Worm (Caenorhabditis elegans): Measurements from ENCODE around the gene chat-1.

The chat-1 gene

DNA sequence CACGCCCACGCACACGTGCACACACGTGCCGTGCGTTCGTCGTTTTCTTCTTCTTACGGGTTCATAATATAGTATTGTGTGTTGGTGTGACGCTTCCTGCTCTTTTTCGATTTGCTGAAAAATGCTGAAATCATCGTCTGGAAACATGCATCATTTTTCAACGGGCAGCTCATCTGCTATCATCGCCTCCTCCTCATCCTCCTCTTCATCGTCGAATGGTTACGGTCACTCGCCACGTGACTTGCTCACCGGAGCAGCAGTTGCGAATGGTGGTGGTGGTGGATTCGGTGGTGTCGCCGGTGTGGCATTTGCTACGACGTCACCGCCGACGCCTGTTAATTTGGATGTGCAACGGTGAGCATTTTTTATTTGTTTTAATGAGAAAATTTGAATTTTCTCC, 38.4 kb upstream of the chat-1 start:
- no peak for TF ChIP-seq klf-2 (GFP tag; conservative IDR thresholded peaks at IDR 0.05)
- no peak for TF ChIP-seq flt-1 (GFP tag; IDR thresholded peaks at IDR 0.05)
- no peak for TF ChIP-seq ztf-29 (GFP tag; IDR thresholded peaks at IDR 0.05)
- no peak for TF ChIP-seq tab-1 (GFP tag; IDR thresholded peaks at IDR 0.05)
- no peak for TF ChIP-seq T22C8.4 (GFP tag; IDR thresholded peaks at IDR 0.05)
- TF ChIP-seq ztf-23 (GFP tag; IDR thresholded peaks at IDR 0.05) = no peak
- TF ChIP-seq cog-1 (tag; optimal IDR thresholded peaks at IDR 0.05) = no peak
- no peak for TF ChIP-seq med-1 (GFP tag; optimal IDR thresholded peaks at IDR 0.05; ENCODE audit: insufficient read depth)
- TF ChIP-seq ref-1 (GFP tag; conservative IDR thresholded peaks at IDR 0.05) = no peak

DNA sequence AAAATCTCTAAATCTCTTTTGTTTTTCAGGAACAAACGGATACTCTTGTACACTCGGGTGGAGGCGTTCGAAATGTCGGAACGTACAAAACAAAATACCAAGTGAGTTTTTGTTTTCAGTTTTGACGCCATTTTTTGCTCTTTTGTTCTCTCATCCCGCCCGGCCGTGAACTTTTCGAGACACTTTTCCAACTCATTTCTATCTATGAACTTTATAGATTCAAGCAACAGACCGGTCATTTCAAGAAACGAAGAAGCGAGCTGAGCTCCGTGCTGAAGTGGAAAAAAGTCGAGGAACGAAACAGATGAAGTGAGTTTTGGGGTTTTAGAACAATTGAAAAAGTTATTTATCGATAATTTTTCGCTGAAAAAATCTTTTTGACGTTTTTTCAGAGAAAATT, 36.6 kb upstream of the chat-1 start:
- TF ChIP-seq med-1 (GFP tag; optimal IDR thresholded peaks at IDR 0.05; ENCODE audit: insufficient read depth) = no peak

DNA sequence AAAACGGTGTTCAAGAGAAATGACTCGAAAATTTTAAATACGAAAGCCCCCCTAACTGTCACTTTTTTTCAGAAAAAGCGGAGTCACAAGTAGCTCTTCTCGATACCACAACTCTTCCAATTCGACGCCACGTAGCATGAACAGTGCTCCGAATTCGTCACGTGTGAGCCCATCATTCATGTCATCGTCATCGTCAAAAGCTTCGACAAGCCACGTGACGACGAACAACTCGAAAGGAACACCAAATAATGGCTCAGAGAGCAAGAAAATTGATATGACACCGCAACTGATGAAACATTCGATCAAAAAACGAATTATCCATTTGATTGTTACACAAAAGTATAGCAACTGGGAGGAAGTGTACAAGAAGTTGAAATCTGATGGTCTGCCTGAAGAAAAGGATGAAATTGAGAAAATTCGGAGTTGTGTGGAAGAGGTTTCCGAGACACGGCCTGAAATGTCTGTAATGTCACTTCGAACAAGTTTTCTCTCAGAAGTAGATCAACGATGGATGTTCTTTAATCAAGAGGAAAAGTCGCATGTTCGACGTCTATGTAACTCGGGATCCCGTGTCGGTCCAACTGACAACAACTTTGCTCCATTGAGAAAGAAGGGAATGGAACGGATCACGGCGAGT, 35.7 kb upstream of the chat-1 start:
- TF ChIP-seq cog-1 (tag; optimal IDR thresholded peaks at IDR 0.05) (no peak), klf-2 (GFP tag; conservative IDR thresholded peaks at IDR 0.05) (no peak), med-1 (GFP tag; optimal IDR thresholded peaks at IDR 0.05; ENCODE audit: insufficient read depth) (no peak), flt-1 (GFP tag; IDR thresholded peaks at IDR 0.05) (no peak), ref-1 (GFP tag; conservative IDR thresholded peaks at IDR 0.05) (no peak), ztf-23 (GFP tag; IDR thresholded peaks at IDR 0.05) (no peak), tab-1 (GFP tag; IDR thresholded peaks at IDR 0.05) (no peak)

DNA sequence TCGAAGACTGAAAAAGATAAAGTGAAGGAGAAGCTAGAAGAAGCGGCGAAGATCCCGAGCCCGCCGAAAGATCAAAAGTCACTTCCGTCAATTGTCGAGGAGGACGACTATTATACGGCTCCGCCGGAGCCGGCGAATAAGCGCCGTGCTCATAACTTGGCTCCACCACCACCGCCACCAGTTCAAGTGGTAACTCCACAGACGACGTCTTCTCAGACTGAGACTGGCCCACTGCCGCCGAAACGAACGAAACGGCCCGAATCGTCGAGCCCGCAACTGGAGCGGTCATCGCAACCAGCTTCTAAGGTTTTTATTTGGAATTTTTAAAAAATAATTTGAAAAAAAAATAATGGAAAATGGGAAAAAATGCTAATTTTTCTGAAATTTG, 35.2 kb upstream of the chat-1 start:
- TF ChIP-seq ztf-23 (GFP tag; IDR thresholded peaks at IDR 0.05) (no peak), cog-1 (tag; optimal IDR thresholded peaks at IDR 0.05) (no peak), klf-2 (GFP tag; conservative IDR thresholded peaks at IDR 0.05) (no peak), flt-1 (GFP tag; IDR thresholded peaks at IDR 0.05) (no peak), ztf-29 (GFP tag; IDR thresholded peaks at IDR 0.05) (no peak), ref-1 (GFP tag; conservative IDR thresholded peaks at IDR 0.05) (no peak), tab-1 (GFP tag; IDR thresholded peaks at IDR 0.05) (no peak), T22C8.4 (GFP tag; IDR thresholded peaks at IDR 0.05) (no peak), med-1 (GFP tag; optimal IDR thresholded peaks at IDR 0.05; ENCODE audit: insufficient read depth) (no peak)

DNA sequence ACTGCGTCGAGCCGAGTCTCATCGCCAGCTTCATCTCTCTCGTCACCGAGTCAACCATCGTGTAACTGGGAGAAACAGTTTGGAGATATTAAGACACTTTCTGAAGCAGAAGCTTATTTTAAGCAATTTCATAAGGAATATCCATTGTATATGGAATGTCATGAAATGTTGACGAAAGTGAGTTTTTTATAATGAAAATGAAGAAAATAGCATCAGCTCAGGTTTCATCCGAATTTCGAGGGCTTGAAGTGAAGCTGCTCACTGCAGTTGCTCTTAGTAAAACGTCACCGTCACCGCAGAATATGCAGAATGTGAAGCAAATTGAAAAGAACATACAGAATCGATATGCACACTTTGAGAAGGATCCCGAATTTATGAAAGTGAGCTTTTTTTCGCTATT, 34.0 kb upstream of the chat-1 start:
- no peak for TF ChIP-seq med-1 (GFP tag; optimal IDR thresholded peaks at IDR 0.05; ENCODE audit: insufficient read depth)
- no peak for TF ChIP-seq flt-1 (GFP tag; IDR thresholded peaks at IDR 0.05)
- TF ChIP-seq cog-1 (tag; optimal IDR thresholded peaks at IDR 0.05) = no peak
- no peak for TF ChIP-seq klf-2 (GFP tag; conservative IDR thresholded peaks at IDR 0.05)
- no peak for TF ChIP-seq tab-1 (GFP tag; IDR thresholded peaks at IDR 0.05)
- no peak for TF ChIP-seq ref-1 (GFP tag; conservative IDR thresholded peaks at IDR 0.05)
- TF ChIP-seq ztf-23 (GFP tag; IDR thresholded peaks at IDR 0.05) = no peak
- no peak for TF ChIP-seq ztf-29 (GFP tag; IDR thresholded peaks at IDR 0.05)
- no peak for TF ChIP-seq T22C8.4 (GFP tag; IDR thresholded peaks at IDR 0.05)

DNA sequence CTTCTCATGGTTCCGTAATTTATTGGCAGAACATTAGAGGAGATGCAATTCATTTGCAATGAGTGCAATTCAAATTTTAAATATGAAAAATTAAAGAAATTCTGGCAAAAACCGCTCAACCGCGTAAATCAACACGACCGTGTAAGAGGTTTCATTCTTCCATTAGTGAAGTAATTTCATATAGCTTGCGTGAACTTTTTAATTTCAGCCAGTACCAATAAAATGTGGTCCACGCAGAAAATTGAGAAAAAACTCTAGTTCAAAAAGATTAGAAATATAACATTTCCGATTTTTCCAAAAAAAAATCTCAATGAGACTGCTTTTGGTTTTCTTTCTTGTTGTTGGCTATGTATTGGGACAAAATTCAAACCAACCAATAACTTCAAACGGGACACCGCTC, 25.1 kb upstream of the chat-1 start, which contains the start of gene clec-175:
Gene clec-175 (plus strand): TSS at position 301 of the 400 bp plus-strand sequence.
- TF ChIP-seq ztf-29 (GFP tag; IDR thresholded peaks at IDR 0.05) = no peak
- TF ChIP-seq T22C8.4 (GFP tag; IDR thresholded peaks at IDR 0.05) = no peak
- no peak for TF ChIP-seq cog-1 (tag; optimal IDR thresholded peaks at IDR 0.05)
- no peak for TF ChIP-seq med-1 (GFP tag; optimal IDR thresholded peaks at IDR 0.05; ENCODE audit: insufficient read depth)
- TF ChIP-seq ref-1 (GFP tag; conservative IDR thresholded peaks at IDR 0.05) = no peak
- no peak for TF ChIP-seq klf-2 (GFP tag; conservative IDR thresholded peaks at IDR 0.05)
- TF ChIP-seq flt-1 (GFP tag; IDR thresholded peaks at IDR 0.05) = no peak
- TF ChIP-seq ztf-23 (GFP tag; IDR thresholded peaks at IDR 0.05) = no peak
- no peak for TF ChIP-seq tab-1 (GFP tag; IDR thresholded peaks at IDR 0.05)

DNA sequence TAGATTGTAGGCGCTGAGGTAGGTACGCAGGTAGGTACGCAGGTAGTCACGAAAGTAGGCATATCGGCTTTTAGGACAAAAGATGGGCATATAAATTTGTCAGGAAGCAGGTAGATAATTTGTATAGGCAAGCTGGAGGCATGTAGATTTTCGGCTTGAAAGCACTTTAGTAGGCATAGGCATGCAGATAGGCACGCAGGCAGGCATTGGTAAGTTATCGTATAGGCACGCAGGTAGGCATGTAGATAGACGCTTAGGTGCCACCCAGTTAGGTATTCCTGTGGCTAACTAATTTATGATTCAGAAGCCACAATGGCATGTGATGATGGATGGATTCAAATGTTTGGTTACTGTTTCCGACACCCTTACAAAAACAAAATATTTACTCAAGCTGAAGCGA, 24.1 kb upstream of the chat-1 start:
- TF ChIP-seq T22C8.4 (GFP tag; IDR thresholded peaks at IDR 0.05) = no peak
- TF ChIP-seq klf-2 (GFP tag; conservative IDR thresholded peaks at IDR 0.05) = no peak
- TF ChIP-seq ref-1 (GFP tag; conservative IDR thresholded peaks at IDR 0.05) = no peak
- no peak for TF ChIP-seq cog-1 (tag; optimal IDR thresholded peaks at IDR 0.05)
- no peak for TF ChIP-seq tab-1 (GFP tag; IDR thresholded peaks at IDR 0.05)
- no peak for TF ChIP-seq ztf-29 (GFP tag; IDR thresholded peaks at IDR 0.05)
- TF ChIP-seq ztf-23 (GFP tag; IDR thresholded peaks at IDR 0.05) = no peak
- no peak for TF ChIP-seq med-1 (GFP tag; optimal IDR thresholded peaks at IDR 0.05; ENCODE audit: insufficient read depth)
- no peak for TF ChIP-seq flt-1 (GFP tag; IDR thresholded peaks at IDR 0.05)

DNA sequence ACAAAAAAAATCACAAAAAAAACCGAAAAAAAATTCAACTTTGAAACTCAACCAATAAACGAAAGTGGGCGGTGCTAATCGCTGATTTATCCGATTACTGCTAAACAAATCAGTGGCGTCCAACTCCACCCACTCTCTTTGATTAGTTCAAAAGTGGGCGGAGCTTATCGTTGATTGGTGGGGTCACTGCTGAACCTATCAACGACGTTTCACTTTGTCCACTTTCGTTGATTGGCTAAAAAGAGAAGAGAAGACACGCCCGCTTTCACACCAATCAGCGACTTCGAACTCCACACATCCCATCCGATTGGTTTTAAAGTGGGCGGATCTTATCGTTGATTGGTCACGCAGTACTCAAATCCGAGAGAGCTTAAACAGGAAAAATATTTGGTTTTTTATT, 23.2 kb upstream of the chat-1 start:
- TF ChIP-seq ztf-29 (GFP tag; IDR thresholded peaks at IDR 0.05) (no peak), ref-1 (GFP tag; conservative IDR thresholded peaks at IDR 0.05) (no peak), cog-1 (tag; optimal IDR thresholded peaks at IDR 0.05) (no peak), ztf-23 (GFP tag; IDR thresholded peaks at IDR 0.05) (no peak), med-1 (GFP tag; optimal IDR thresholded peaks at IDR 0.05; ENCODE audit: insufficient read depth) (no peak), tab-1 (GFP tag; IDR thresholded peaks at IDR 0.05) (no peak), klf-2 (GFP tag; conservative IDR thresholded peaks at IDR 0.05) (no peak), T22C8.4 (GFP tag; IDR thresholded peaks at IDR 0.05) (no peak)

DNA sequence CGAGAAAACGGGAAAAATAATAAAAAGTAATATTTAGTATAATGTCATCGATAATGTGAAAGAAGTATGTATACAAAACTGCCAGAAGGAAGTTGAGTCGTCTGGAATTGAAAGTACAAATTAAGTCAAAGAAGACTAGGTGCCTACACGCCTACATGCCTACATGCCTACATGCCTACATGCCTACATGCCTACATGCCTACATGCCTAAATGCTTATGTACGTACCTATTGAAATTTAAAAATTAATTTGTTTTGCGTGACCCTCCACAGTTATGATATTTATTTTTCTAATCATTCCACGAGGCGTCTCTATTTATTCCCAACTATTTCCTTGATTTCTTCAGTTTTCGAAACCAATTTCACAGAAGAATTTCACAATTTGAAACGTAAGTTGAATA, 17.2 kb upstream of the chat-1 start, which contains the start of the genes str-185 and R08C7.5:
Gene str-185 (minus strand): TSS at position 101 of the 400 bp plus-strand sequence.
Gene R08C7.5 (plus strand): TSS at position 329 of the 400 bp plus-strand sequence.
- TF ChIP-seq T22C8.4 (GFP tag; IDR thresholded peaks at IDR 0.05) (no peak), flt-1 (GFP tag; IDR thresholded peaks at IDR 0.05) (no peak), ztf-29 (GFP tag; IDR thresholded peaks at IDR 0.05) (no peak), ref-1 (GFP tag; conservative IDR thresholded peaks at IDR 0.05) (no peak), cog-1 (tag; optimal IDR thresholded peaks at IDR 0.05) (no peak), ztf-23 (GFP tag; IDR thresholded peaks at IDR 0.05) (no peak), klf-2 (GFP tag; conservative IDR thresholded peaks at IDR 0.05) (no peak), med-1 (GFP tag; optimal IDR thresholded peaks at IDR 0.05; ENCODE audit: insufficient read depth) (no peak), tab-1 (GFP tag; IDR thresholded peaks at IDR 0.05) (no peak)
